Worm (Caenorhabditis elegans) whole organism, L1 larva: ENCODE results near the gene F26D11.13.

Experiments
- ama-1 ChIP-seq: fragments of 150-350 bp; optimal IDR thresholded peaks from 2 replicates; lab custom pipeline; 2014
- hlh-4 ChIP-seq: sonication (generic microtip); optimal IDR thresholded peaks from 2 replicates; lab custom pipeline; 2016; ENCODE audit warnings: mild to moderate bottlenecking, missing genetic modification characterization, missing compliant biosample characterization
- lsy-2 ChIP-seq, 2 experiments: fragments of 150-350 bp; optimal IDR thresholded peaks; 2 replicates each; lab custom pipeline; 2014; ENCODE audit warnings: missing biosample characterization in 2 of 2, missing genetic modification characterization in 2 of 2
- nhr-12 ChIP-seq: sonication (generic microtip); optimal IDR thresholded peaks from 2 replicates; lab custom pipeline; 2017; ENCODE audit warnings: missing biosample characterization, missing genetic modification characterization
- nhr-28 ChIP-seq: fragments of 150-350 bp; optimal IDR thresholded peaks from 2 replicates; lab custom pipeline; 2014; ENCODE audit warnings: missing biosample characterization, missing genetic modification characterization
- pqm-1 ChIP-seq: sonication (generic microtip); optimal IDR thresholded peaks from 3 replicates; lab custom pipeline; 2017; ENCODE audit warnings: missing biosample characterization, missing genetic modification characterization
- rnt-1 ChIP-seq: sonication (generic microtip); optimal IDR thresholded peaks from 2 replicates; lab custom pipeline; 2016; ENCODE audit warnings: mild to moderate bottlenecking, missing genetic modification characterization, moderate library complexity, missing compliant biosample characterization
- snpc-4 ChIP-seq: fragments of 150-350 bp; optimal IDR thresholded peaks from 2 replicates; lab custom pipeline; 2014; ENCODE audit warnings: missing biosample characterization, missing genetic modification characterization
- xbp-1 ChIP-seq: sonication (generic microtip); optimal IDR thresholded peaks from 2 replicates; lab custom pipeline; 2016; ENCODE audit warnings: missing genetic modification characterization, missing compliant biosample characterization
- zag-1 ChIP-seq: fragments of 150-350 bp; optimal IDR thresholded peaks from 2 replicates; lab custom pipeline; 2014; ENCODE audit warnings: missing biosample characterization, missing genetic modification characterization
- ztf-4 ChIP-seq: fragments of 150-350 bp; optimal IDR thresholded peaks from 2 replicates; lab custom pipeline; 2014; ENCODE audit warnings: missing biosample characterization, missing genetic modification characterization

DNA sequence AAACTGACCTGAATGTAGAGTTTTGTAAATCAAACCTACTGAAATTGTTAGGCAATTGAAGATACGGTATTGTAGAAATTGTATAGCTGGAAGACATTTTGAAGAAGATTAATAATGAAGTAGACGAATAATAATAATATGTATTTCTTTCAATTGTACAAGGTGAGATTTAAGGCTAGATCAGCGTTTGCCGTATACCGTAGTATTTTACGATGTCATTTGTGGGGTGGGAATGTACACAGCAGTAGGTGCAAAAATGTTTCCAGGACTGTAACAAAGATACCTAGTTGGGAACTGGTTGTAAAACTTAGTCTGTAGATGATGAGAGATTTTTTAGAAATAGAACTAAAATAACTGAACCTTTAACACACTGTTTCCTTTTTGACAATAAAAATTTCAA lies 40.1 kb upstream of the F26D11.13 start, which contains the start of gene ceh-76:
- TF ChIP-seq xbp-1 (no peak), zag-1 (tag; lab: Kevin White, UChicago) (no peak), nhr-28 (tag; lab: Kevin White, UChicago) (no peak), ztf-4 (tag; lab: Kevin White, UChicago) (no peak), rnt-1 (no peak), ama-1 (lab: Kevin White, UChicago) (no peak), snpc-4 (tag; lab: Kevin White, UChicago) (no peak), lsy-2 (tag; optimal IDR thresholded peaks at IDR 0.05; lab: Kevin White, UChicago) (no peak), pqm-1 (tag; lab: Kevin White, UChicago) (no peak), hlh-4 (no peak), nhr-12 (tag; lab: Kevin White, UChicago) (no peak)
